Worm (Caenorhabditis elegans): Measurements from ENCODE around the gene F27E5.8.

- TF ChIP-seq mep-1 (tag; optimal IDR thresholded peaks at IDR 0.05) (no peak), Y105C5A.15 (GFP tag; IDR thresholded peaks at IDR 0.05) (no peak), nhr-237 (tag; optimal IDR thresholded peaks at IDR 0.05) (no peak), snpc-1.2 (GFP tag; IDR thresholded peaks at IDR 0.05) (no peak), nhr-25 (tag; optimal IDR thresholded peaks at IDR 0.05; ENCODE audit: borderline replicate concordance, insufficient read depth) (no peak), aha-1 (tag) (no peak), F26F4.8 (GFP tag; conservative IDR thresholded peaks at IDR 0.05) (no peak)
Measured at ce11 chrII:10147502-10147901, 20.2 kb upstream of the F27E5.8 start.
